Fruit fly (Drosophila melanogaster) whole organism, prepupa: ENCODE results near the gene CG6761.

Experiments
- CG10631 ChIP-seq: fragments of 200-800 bp; sonication (Bioruptor generic); optimal IDR thresholded peaks from 2 replicates; lab custom pipeline; 2016; ENCODE audit warnings: missing biosample characterization, missing genetic modification characterization
- CG11294 ChIP-seq: fragments of 200-800 bp; sonication (Bioruptor generic); IDR thresholded peaks from 2 replicates; pipeline ENCODE4 v1.3.6; 2022; ENCODE audit warnings: missing biosample characterization, missing genetic modification characterization
- CG11762 ChIP-seq: fragments of 200-800 bp; sonication (Bioruptor generic); optimal IDR thresholded peaks from 3 replicates; lab custom pipeline; 2016; ENCODE audit warnings: missing biosample characterization, missing genetic modification characterization; ENCODE audit not compliant: insufficient read depth
- CG11902 ChIP-seq: fragments of 200-800 bp; sonication (Bioruptor generic); optimal IDR thresholded peaks from 3 replicates; lab custom pipeline; 2016; ENCODE audit warnings: missing biosample characterization, missing genetic modification characterization
- CG15336 ChIP-seq: fragments of 200-800 bp; sonication (Bioruptor generic); IDR thresholded peaks from 2 replicates; pipeline ENCODE4 v1.3.6; 2022; ENCODE audit warnings: missing biosample characterization, missing genetic modification characterization
- CG1621 ChIP-seq: fragments of 200-800 bp; sonication (Bioruptor generic); optimal IDR thresholded peaks from 3 replicates; lab custom pipeline; 2018; ENCODE audit warnings: missing biosample characterization, mild to moderate bottlenecking, missing genetic modification characterization
- CG3032 ChIP-seq: fragments of 200-800 bp; optimal IDR thresholded peaks from 2 replicates; lab custom pipeline; 2019; ENCODE audit warnings: missing biosample characterization, mild to moderate bottlenecking, missing genetic modification characterization, moderate library complexity
- CG31627 ChIP-seq: fragments of 200-800 bp; sonication (Bioruptor generic); optimal IDR thresholded peaks from 3 replicates; lab custom pipeline; 2016; ENCODE audit warnings: missing biosample characterization, missing genetic modification characterization
- CG32006 ChIP-seq: fragments of 200-800 bp; sonication (Bioruptor generic); optimal IDR thresholded peaks from 3 replicates; lab custom pipeline; 2017; ENCODE audit warnings: missing biosample characterization, mild to moderate bottlenecking, missing genetic modification characterization
- CG34406 ChIP-seq: fragments of 200-800 bp; sonication (Bioruptor generic); optimal IDR thresholded peaks from 3 replicates; lab custom pipeline; 2016; ENCODE audit warnings: missing biosample characterization, missing genetic modification characterization
- CG3919 ChIP-seq: fragments of 200-800 bp; sonication (Bioruptor generic); optimal IDR thresholded peaks from 3 replicates; lab custom pipeline; 2016; ENCODE audit warnings: missing biosample characterization, missing genetic modification characterization
- CG4318 ChIP-seq: fragments of 200-800 bp; sonication (Bioruptor generic); optimal IDR thresholded peaks from 3 replicates; lab custom pipeline; 2017; ENCODE audit warnings: missing biosample characterization, mild to moderate bottlenecking, missing genetic modification characterization
- CG6163 ChIP-seq: fragments of 200-800 bp; sonication (Bioruptor generic); IDR thresholded peaks from 3 replicates; pipeline ENCODE4 v1.3.6; 2022; ENCODE audit warnings: missing biosample characterization, missing genetic modification characterization
- CG6792 ChIP-seq: fragments of 200-800 bp; sonication (Bioruptor generic); optimal IDR thresholded peaks from 3 replicates; lab custom pipeline; 2016; ENCODE audit warnings: missing biosample characterization, missing genetic modification characterization
- CG6808 ChIP-seq: fragments of 200-800 bp; sonication (Bioruptor generic); optimal IDR thresholded peaks from 3 replicates; lab custom pipeline; 2017; ENCODE audit warnings: missing biosample characterization, missing genetic modification characterization, mild to moderate bottlenecking, moderate library complexity, missing genetic modification reagents
- CG6854 ChIP-seq: fragments of 200-800 bp; sonication (Bioruptor generic); optimal IDR thresholded peaks from 2 replicates; lab custom pipeline; 2017; ENCODE audit warnings: missing biosample characterization, mild to moderate bottlenecking, missing genetic modification characterization
- CG7368 ChIP-seq: fragments of 200-800 bp; sonication (Bioruptor generic); optimal IDR thresholded peaks from 3 replicates; lab custom pipeline; 2016; ENCODE audit warnings: missing biosample characterization, missing genetic modification characterization
- CG8119 ChIP-seq: fragments of 200-800 bp; sonication (Bioruptor generic); IDR thresholded peaks from 3 replicates; pipeline ENCODE4 v1.3.6; 2022; ENCODE audit warnings: missing biosample characterization, missing genetic modification characterization
- CG8319 ChIP-seq: fragments of 200-800 bp; sonication (Bioruptor generic); optimal IDR thresholded peaks from 3 replicates; lab custom pipeline; 2016; ENCODE audit warnings: missing biosample characterization, missing genetic modification characterization
- CG9139 ChIP-seq: fragments of 200-800 bp; sonication (Bioruptor generic); optimal IDR thresholded peaks from 3 replicates; lab custom pipeline; 2017; ENCODE audit warnings: missing biosample characterization, mild to moderate bottlenecking, missing genetic modification characterization
- Eip75B ChIP-seq: fragments of 200-800 bp; sonication (Bioruptor generic); optimal IDR thresholded peaks from 3 replicates; lab custom pipeline; 2016; ENCODE audit warnings: missing biosample characterization, missing genetic modification characterization
- Eip78C ChIP-seq: fragments of 200-800 bp; sonication (Bioruptor generic); peaks from one replicate; lab custom pipeline; 2016; ENCODE audit warnings: missing biosample characterization, missing genetic modification characterization
- Eip93F ChIP-seq: fragments of 200-800 bp; sonication (Bioruptor generic); optimal IDR thresholded peaks from 2 replicates; lab custom pipeline; 2016; ENCODE audit warnings: missing biosample characterization, mild to moderate bottlenecking, missing genetic modification characterization
- Ets21C ChIP-seq: fragments of 200-800 bp; sonication (Bioruptor generic); optimal IDR thresholded peaks from 3 replicates; lab custom pipeline; 2016; ENCODE audit warnings: missing biosample characterization, missing genetic modification characterization
- Ets96B ChIP-seq: fragments of 200-800 bp; optimal IDR thresholded peaks from 2 replicates; lab custom pipeline; 2019; ENCODE audit warnings: missing biosample characterization, mild to moderate bottlenecking, missing genetic modification characterization, moderate library complexity
- Hr39 ChIP-seq: fragments of 200-800 bp; sonication (Bioruptor generic); optimal IDR thresholded peaks from 2 replicates; lab custom pipeline; 2016; ENCODE audit warnings: missing biosample characterization, missing genetic modification characterization
- Hr4 ChIP-seq: fragments of 200-800 bp; sonication (Bioruptor generic); optimal IDR thresholded peaks from 3 replicates; lab custom pipeline; 2016; ENCODE audit warnings: missing biosample characterization, missing genetic modification characterization
- Lpt ChIP-seq: fragments of 200-800 bp; sonication (Bioruptor generic); optimal IDR thresholded peaks from 3 replicates; lab custom pipeline; 2016; ENCODE audit warnings: missing biosample characterization, missing genetic modification characterization
- Met ChIP-seq: fragments of 200-800 bp; sonication (Bioruptor generic); optimal IDR thresholded peaks from 3 replicates; lab custom pipeline; 2016; ENCODE audit warnings: missing biosample characterization, missing genetic modification characterization
- OdsH ChIP-seq: fragments of 200-800 bp; sonication (Bioruptor generic); optimal IDR thresholded peaks from 3 replicates; lab custom pipeline; 2016; ENCODE audit warnings: missing biosample characterization, missing genetic modification characterization
- Smox ChIP-seq: fragments of 200-800 bp; sonication (Bioruptor generic); optimal IDR thresholded peaks from 3 replicates; lab custom pipeline; 2016; ENCODE audit warnings: missing biosample characterization, missing genetic modification characterization
- Sox102F ChIP-seq: fragments of 200-800 bp; sonication (Bioruptor generic); optimal IDR thresholded peaks from 2 replicates; lab custom pipeline; 2016; ENCODE audit warnings: missing biosample characterization, mild to moderate bottlenecking, missing genetic modification characterization
- Sox14 ChIP-seq: fragments of 200-800 bp; sonication (Bioruptor generic); optimal IDR thresholded peaks from 3 replicates; lab custom pipeline; 2016; ENCODE audit warnings: missing biosample characterization, missing genetic modification characterization
- Sox15 ChIP-seq: fragments of 200-800 bp; sonication (Bioruptor generic); optimal IDR thresholded peaks from 3 replicates; lab custom pipeline; 2016; ENCODE audit warnings: missing biosample characterization, missing genetic modification characterization
- achi ChIP-seq: fragments of 200-800 bp; sonication (Bioruptor generic); optimal IDR thresholded peaks from 3 replicates; lab custom pipeline; 2016; ENCODE audit warnings: missing biosample characterization, missing genetic modification characterization
- acj6 ChIP-seq: fragments of 200-800 bp; sonication (Bioruptor generic); optimal IDR thresholded peaks from 3 replicates; lab custom pipeline; 2016; ENCODE audit warnings: missing biosample characterization, missing genetic modification characterization
- dac ChIP-seq: fragments of 200-800 bp; sonication (Bioruptor generic); optimal IDR thresholded peaks from 2 replicates; lab custom pipeline; 2017; ENCODE audit warnings: missing biosample characterization, mild to moderate bottlenecking, missing genetic modification characterization
- dsx ChIP-seq: fragments of 200-800 bp; optimal IDR thresholded peaks from 3 replicates; lab custom pipeline; 2019; ENCODE audit warnings: missing biosample characterization, mild to moderate bottlenecking, missing genetic modification characterization, moderate library complexity; ENCODE audit not compliant: poor library complexity, severe bottlenecking
- eg ChIP-seq: fragments of 200-800 bp; sonication (Bioruptor generic); IDR thresholded peaks from 3 replicates; pipeline ENCODE4 v1.3.6; 2022; ENCODE audit warnings: missing biosample characterization, missing genetic modification characterization
- esn ChIP-seq: fragments of 200-800 bp; sonication (Bioruptor generic); optimal IDR thresholded peaks from 2 replicates; lab custom pipeline; 2016; ENCODE audit warnings: missing biosample characterization, mild to moderate bottlenecking, missing genetic modification characterization, moderate library complexity
- fd59A ChIP-seq: fragments of 200-800 bp; sonication (Bioruptor generic); optimal IDR thresholded peaks from 2 replicates; lab custom pipeline; 2017; ENCODE audit warnings: missing biosample characterization, mild to moderate bottlenecking, missing genetic modification characterization, missing genetic modification reagents
- fd85E ChIP-seq: fragments of 200-800 bp; sonication (Bioruptor generic); optimal IDR thresholded peaks from 3 replicates; lab custom pipeline; 2016; ENCODE audit warnings: missing biosample characterization, missing genetic modification characterization
- fkh ChIP-seq: fragments of 200-800 bp; sonication (Bioruptor generic); optimal IDR thresholded peaks from 3 replicates; lab custom pipeline; 2017; ENCODE audit warnings: missing biosample characterization, mild to moderate bottlenecking, missing genetic modification characterization, moderate library complexity
- lz ChIP-seq: fragments of 200-800 bp; sonication (Bioruptor generic); optimal IDR thresholded peaks from 3 replicates; lab custom pipeline; 2016; ENCODE audit warnings: missing biosample characterization, missing genetic modification characterization
- spab ChIP-seq: fragments of 200-800 bp; sonication (Bioruptor generic); optimal IDR thresholded peaks from 2 replicates; lab custom pipeline; 2017; ENCODE audit warnings: missing biosample characterization, mild to moderate bottlenecking, missing genetic modification characterization, missing genetic modification reagents
- ss ChIP-seq, 2 experiments: fragments of 200-800 bp; sonication (Bioruptor generic); optimal IDR thresholded peaks; 2 replicates in 1 of 2; 3 replicates in 1 of 2; lab custom pipeline; 2017 to 2018; ENCODE audit warnings: mild to moderate bottlenecking in 2 of 2, missing biosample characterization in 2 of 2, missing genetic modification characterization in 2 of 2, moderate library complexity in 1 of 2
- svp ChIP-seq: fragments of 200-800 bp; sonication (Bioruptor generic); peaks from one replicate; lab custom pipeline; 2016; ENCODE audit warnings: missing biosample characterization, missing genetic modification characterization
- topi ChIP-seq: fragments of 200-800 bp; sonication (Bioruptor generic); optimal IDR thresholded peaks from 3 replicates; lab custom pipeline; 2016; ENCODE audit warnings: missing biosample characterization, missing genetic modification characterization
- vri ChIP-seq: fragments of 200-800 bp; sonication (Bioruptor generic); optimal IDR thresholded peaks from 3 replicates; lab custom pipeline; 2016; ENCODE audit warnings: missing biosample characterization, mild to moderate bottlenecking, missing genetic modification characterization

CG6761 gene

dm6 chr3L:9744060-9744549 is 40.7 kb upstream of the CG6761 start (continued):
- TF ChIP-seq Sox102F (GFP tag; lab: Kevin White, UChicago), result peak; percentile 88
- peak; percentile 94 for TF ChIP-seq topi
- TF ChIP-seq CG8319 (GFP tag; lab: Kevin White, UChicago), result peak; percentile 70
- TF ChIP-seq CG11902, result peak; percentile 90
- peak; percentile 66 for TF ChIP-seq Sox15 (GFP tag; lab: Kevin White, UChicago)
- peak; percentile 97 for TF ChIP-seq Ets96B (tag; lab: Kevin White, UChicago)
- peak; percentile 90 for TF ChIP-seq CG11294 (GFP tag; lab: Robert Waterston, UW)
- TF ChIP-seq vri (GFP tag; lab: Kevin White, UChicago), result no peak

- TF ChIP-seq CG34406, result no peak
- TF ChIP-seq eg (GFP tag; lab: Robert Waterston, UW), result peak; percentile 42; the same call in 2 of the 3 replicates
- no peak for TF ChIP-seq dac (GFP tag; lab: Kevin White, UChicago)
- TF ChIP-seq fd85E, result no peak
- peak; percentile 66 for TF ChIP-seq lz (GFP tag; lab: Kevin White, UChicago)
- TF ChIP-seq CG7368 (GFP tag; lab: Kevin White, UChicago), result peak; percentile 43
- TF ChIP-seq Eip78C (GFP tag; lab: Kevin White, UChicago), result peak; percentile 82
- TF ChIP-seq CG3919 (GFP tag; lab: Kevin White, UChicago), result peak; percentile 73
- no peak for TF ChIP-seq Sox15 (GFP tag; lab: Kevin White, UChicago)
- peak; percentile 37 for TF ChIP-seq Ets21C (GFP tag; lab: Kevin White, UChicago)
- peak; percentile 20 for TF ChIP-seq spab (GFP tag; lab: Kevin White, UChicago)
- TF ChIP-seq Eip75B (GFP tag; lab: Kevin White, UChicago), result peak; percentile 54
- peak; percentile 22 for TF ChIP-seq CG9139
- peak; percentile 54 for TF ChIP-seq Smox (GFP tag; lab: Kevin White, UChicago)
- no peak for TF ChIP-seq fkh (GFP tag; lab: Kevin White, UChicago)
- peak; percentile 3 for TF ChIP-seq CG6792
- TF ChIP-seq CG11294 (GFP tag; lab: Robert Waterston, UW), result no peak
- TF ChIP-seq Ets96B (tag; lab: Kevin White, UChicago), result peak; percentile 76
- peak; percentile 33 for TF ChIP-seq acj6
- TF ChIP-seq ss (GFP tag; optimal IDR thresholded peaks at IDR 0.05; lab: Kevin White, UChicago), result peak; percentile 33 to 37
- peak; percentile 67 for TF ChIP-seq esn (GFP tag; lab: Kevin White, UChicago)
- peak; percentile 53 for TF ChIP-seq CG11762 (GFP tag; lab: Kevin White, UChicago)
- TF ChIP-seq achi (GFP tag; lab: Kevin White, UChicago), result peak; percentile 44
- peak; percentile 41 for TF ChIP-seq dsx
- TF ChIP-seq Sox14 (GFP tag; lab: Kevin White, UChicago), result peak; percentile 60
- TF ChIP-seq CG6163 (GFP tag; lab: Robert Waterston, UW), result peak; percentile 42; the same call in 1 of the 3 replicates
- TF ChIP-seq Met, result peak; percentile 69
- TF ChIP-seq CG1621 (tag; lab: Kevin White, UChicago), result no peak
- TF ChIP-seq Hr39 (GFP tag; lab: Kevin White, UChicago), result peak; percentile 42
- TF ChIP-seq Eip93F (GFP tag; lab: Kevin White, UChicago), result no peak
- peak; percentile 15 for TF ChIP-seq OdsH
- TF ChIP-seq CG3032 (tag; lab: Kevin White, UChicago), result peak; percentile 83
- TF ChIP-seq fd59A (GFP tag; lab: Kevin White, UChicago), result peak; percentile 28
- TF ChIP-seq CG11902, result peak; percentile 31
- peak; percentile 57 for TF ChIP-seq CG8119 (GFP tag; lab: Robert Waterston, UW)
- TF ChIP-seq CG32006 (GFP tag; lab: Kevin White, UChicago), result peak; percentile 47
- TF ChIP-seq topi, result peak; percentile 73
- TF ChIP-seq CG15336 (GFP tag; lab: Robert Waterston, UW), result peak; percentile 9; the same call in 1 of the 2 replicates
- TF ChIP-seq CG31627, result peak; percentile 40
- peak; percentile 55 for TF ChIP-seq Sox102F (GFP tag; lab: Kevin White, UChicago)
- peak; percentile 76 for TF ChIP-seq svp (GFP tag; lab: Kevin White, UChicago)
- TF ChIP-seq Hr4 (GFP tag; lab: Kevin White, UChicago), result no peak
- TF ChIP-seq CG4318 (GFP tag; lab: Kevin White, UChicago), result no peak
- TF ChIP-seq CG6854, result no peak
- TF ChIP-seq CG6808 (GFP tag; lab: Kevin White, UChicago), result peak; percentile 85
- peak; percentile 62 for TF ChIP-seq CG10631
- peak; percentile 35 for TF ChIP-seq Lpt (GFP tag; lab: Kevin White, UChicago)
Measured at dm6 chr3L:9742342-9742741, 38.9 kb upstream of the CG6761 start.
